Fruit fly (Drosophila melanogaster) whole organism, embryonic: ENCODE results near the gene CG45078.

Experiments used
- BEAF-32 ChIP-seq: fragments of 200-800 bp; sonication (Bioruptor generic); optimal IDR thresholded peaks from 3 replicates; lab custom pipeline; 2017; ENCODE audit warnings: missing biosample characterization, missing genetic modification characterization, mild to moderate bottlenecking, moderate library complexity, missing genetic modification reagents
- Bteb2 ChIP-seq: fragments of 200-800 bp; sonication (Bioruptor generic); optimal IDR thresholded peaks from 2 replicates; lab custom pipeline; 2016; ENCODE audit warnings: missing biosample characterization, missing genetic modification characterization
- C15 ChIP-seq: fragments of 200-800 bp; sonication (Bioruptor generic); IDR thresholded peaks from 3 replicates; pipeline ENCODE4 v1.3.6; 2022; ENCODE audit warnings: missing biosample characterization, missing genetic modification characterization
- CG11696 ChIP-seq: fragments of 200-800 bp; sonication (Bioruptor generic); IDR thresholded peaks from 2 replicates; pipeline ENCODE4 v1.3.6; 2022; ENCODE audit warnings: missing biosample characterization, missing genetic modification characterization
- CG12236 ChIP-seq: fragments of 200-800 bp; sonication (Bioruptor generic); optimal IDR thresholded peaks from 2 replicates; lab custom pipeline; 2016; ENCODE audit warnings: missing biosample characterization, missing genetic modification characterization
- CG14441 ChIP-seq: fragments of 200-800 bp; sonication (Bioruptor generic); IDR thresholded peaks from 2 replicates; pipeline ENCODE4 v1.3.6; 2022; ENCODE audit warnings: missing biosample characterization, missing genetic modification characterization
- CG14667 ChIP-seq: fragments of 200-800 bp; sonication (Bioruptor generic); IDR thresholded peaks from 2 replicates; pipeline ENCODE4 v1.3.6; 2022; ENCODE audit warnings: missing biosample characterization, missing genetic modification characterization
- CG15514 ChIP-seq: fragments of 200-800 bp; sonication (Bioruptor generic); optimal IDR thresholded peaks from 3 replicates; lab custom pipeline; 2017; ENCODE audit warnings: missing biosample characterization, missing genetic modification characterization, mild to moderate bottlenecking, moderate library complexity, missing genetic modification reagents
- CG1647 ChIP-seq: fragments of 200-800 bp; sonication (Bioruptor generic); optimal IDR thresholded peaks from 3 replicates; lab custom pipeline; 2016; ENCODE audit warnings: missing biosample characterization, missing genetic modification characterization
- CG1792 ChIP-seq: fragments of 200-800 bp; sonication (Bioruptor generic); optimal IDR thresholded peaks from 2 replicates; lab custom pipeline; 2016; ENCODE audit warnings: missing biosample characterization, missing genetic modification characterization
- CG2875 ChIP-seq: fragments of 200-800 bp; sonication (Bioruptor generic); optimal IDR thresholded peaks from 2 replicates; lab custom pipeline; 2017; ENCODE audit warnings: missing biosample characterization, mild to moderate bottlenecking, missing genetic modification characterization, missing genetic modification reagents
- CG2889 ChIP-seq: fragments of 200-800 bp; sonication (Bioruptor generic); IDR thresholded peaks from 3 replicates; pipeline ENCODE4 v1.3.6; 2022; ENCODE audit warnings: missing biosample characterization, missing genetic modification characterization
- CG33557 ChIP-seq: fragments of 200-800 bp; sonication (Bioruptor generic); optimal IDR thresholded peaks from 2 replicates; lab custom pipeline; 2019; ENCODE audit warnings: missing biosample characterization, mild to moderate bottlenecking, missing genetic modification characterization, moderate library complexity
- CG6689 ChIP-seq: fragments of 200-800 bp; sonication (Bioruptor generic); IDR thresholded peaks from 2 replicates; pipeline ENCODE4 v1.3.6; 2022; ENCODE audit warnings: missing biosample characterization, missing genetic modification characterization
- CG7372 ChIP-seq: fragments of 200-800 bp; sonication (Bioruptor generic); IDR thresholded peaks from 2 replicates; pipeline ENCODE4 v1.3.6; 2022; ENCODE audit warnings: missing biosample characterization, missing genetic modification characterization
- CG8290 ChIP-seq, 3 experiments: fragments of 200-800 bp; sonication (Bioruptor generic); optimal IDR thresholded peaks; 2 replicates each; lab custom pipeline; 2016 to 2019; ENCODE audit warnings: missing biosample characterization in 3 of 3, missing genetic modification characterization in 3 of 3, mild to moderate bottlenecking in 2 of 3, moderate library complexity in 1 of 3
- CG8765 ChIP-seq: fragments of 200-800 bp; sonication (Bioruptor generic); IDR thresholded peaks from 2 replicates; pipeline ENCODE4 v1.3.6; 2022; ENCODE audit warnings: missing biosample characterization, missing genetic modification characterization
- CTCF ChIP-seq: fragments of 200-800 bp; sonication (Bioruptor generic); optimal IDR thresholded peaks from 2 replicates; lab custom pipeline; 2017; ENCODE audit warnings: missing biosample characterization, mild to moderate bottlenecking, missing genetic modification characterization, moderate library complexity
- Dref ChIP-seq: fragments of 200-800 bp; sonication (Bioruptor generic); IDR thresholded peaks from 2 replicates; pipeline ENCODE4 v1.3.6; 2022; ENCODE audit warnings: missing biosample characterization, missing genetic modification characterization
- E2f1 ChIP-seq: fragments of 200-800 bp; sonication (Bioruptor generic); IDR thresholded peaks from 2 replicates; pipeline ENCODE4 v1.3.6; 2022; ENCODE audit warnings: missing biosample characterization, missing genetic modification characterization
- Ets65A ChIP-seq: fragments of 200-800 bp; sonication (Bioruptor generic); peaks from one replicate; lab custom pipeline; 2016; ENCODE audit warnings: missing biosample characterization, missing genetic modification characterization
- Fer3 ChIP-seq: fragments of 200-800 bp; sonication (Bioruptor generic); optimal IDR thresholded peaks from 2 replicates; lab custom pipeline; 2018; ENCODE audit warnings: missing biosample characterization, mild to moderate bottlenecking, missing genetic modification characterization, moderate library complexity
- H15 ChIP-seq: fragments of 200-800 bp; sonication (Bioruptor generic); IDR thresholded peaks from 3 replicates; pipeline ENCODE4 v1.3.6; 2022; ENCODE audit warnings: missing biosample characterization, missing genetic modification characterization
- HLH3B ChIP-seq: fragments of 200-800 bp; sonication (Bioruptor generic); IDR thresholded peaks from 2 replicates; pipeline ENCODE4 v1.3.6; 2022; ENCODE audit warnings: missing biosample characterization, missing genetic modification characterization
- Lim3 ChIP-seq: fragments of 200-800 bp; sonication (Bioruptor generic); IDR thresholded peaks from 2 replicates; pipeline ENCODE4 v1.3.6; 2022; ENCODE audit warnings: missing biosample characterization, missing genetic modification characterization
- Med ChIP-seq: fragments of 200-800 bp; sonication (Bioruptor generic); peaks from one replicate; lab custom pipeline; 2016; ENCODE audit warnings: missing biosample characterization, missing genetic modification characterization, mild to moderate bottlenecking, inconsistent platforms, moderate library complexity
- Mrtf ChIP-seq: fragments of 200-800 bp; sonication (Bioruptor generic); IDR thresholded peaks from 3 replicates; pipeline ENCODE4 v1.3.6; 2022; ENCODE audit warnings: missing biosample characterization, missing genetic modification characterization
- Taf1 ChIP-seq: fragments of 200-800 bp; sonication (Bioruptor generic); IDR thresholded peaks from 2 replicates; pipeline ENCODE4 v1.3.6; 2022; ENCODE audit warnings: missing biosample characterization, missing genetic modification characterization
- abd-A ChIP-seq: fragments of 200-800 bp; sonication (Bioruptor generic); optimal IDR thresholded peaks from 3 replicates; lab custom pipeline; 2019; ENCODE audit warnings: missing biosample characterization, mild to moderate bottlenecking, missing genetic modification characterization, moderate library complexity
- aop ChIP-seq: fragments of 200-800 bp; sonication (Bioruptor generic); IDR thresholded peaks from 2 replicates; pipeline ENCODE4 v1.3.6; 2022; ENCODE audit warnings: missing biosample characterization, missing genetic modification characterization
- ara ChIP-seq: fragments of 200-800 bp; sonication (Bioruptor generic); IDR thresholded peaks from 2 replicates; pipeline ENCODE4 v1.3.6; 2022; ENCODE audit warnings: missing biosample characterization, missing genetic modification characterization
- az2 ChIP-seq: fragments of 200-800 bp; sonication (Bioruptor generic); optimal IDR thresholded peaks from 3 replicates; lab custom pipeline; 2016; ENCODE audit warnings: missing biosample characterization, missing genetic modification characterization
- cad ChIP-seq: fragments of >200 bp; optimal IDR thresholded peaks from 2 replicates; lab custom pipeline; 2017; ENCODE audit warnings: missing biosample characterization, missing genetic modification characterization
- dysf ChIP-seq: fragments of 200-800 bp; sonication (Bioruptor generic); IDR thresholded peaks from 3 replicates; pipeline ENCODE4 v1.3.6; 2022; ENCODE audit warnings: missing biosample characterization, missing genetic modification characterization
- ems ChIP-seq: fragments of 200-800 bp; sonication (Bioruptor generic); optimal IDR thresholded peaks from 3 replicates; lab custom pipeline; 2016; ENCODE audit warnings: missing biosample characterization, missing genetic modification characterization
- gfzf ChIP-seq: fragments of 200-800 bp; sonication (Bioruptor generic); optimal IDR thresholded peaks from 2 replicates; lab custom pipeline; 2016; ENCODE audit warnings: missing biosample characterization, mild to moderate bottlenecking, missing genetic modification characterization, moderate library complexity
- hkb ChIP-seq, 2 experiments: fragments of 200-800 bp in 1 of 2; fragments of >200 bp in 1 of 2; sonication (Bioruptor generic) in 1 of 2; IDR thresholded peaks in 1 of 2; optimal IDR thresholded peaks in 1 of 2; 2 replicates each; pipeline versions ENCODE4 v1.3.6 to Lab custom; 2017 to 2022; ENCODE audit warnings: missing biosample characterization in 1 of 2, missing genetic modification characterization in 1 of 2
- ken ChIP-seq: fragments of 200-800 bp; sonication (Bioruptor generic); IDR thresholded peaks from 3 replicates; pipeline ENCODE4 v1.3.6; 2022; ENCODE audit warnings: missing biosample characterization, missing genetic modification characterization
- pan ChIP-seq, 4 experiments: fragments of >200 bp in 3 of 4; fragments of 200-800 bp in 1 of 4; sonication (Bioruptor generic) in 1 of 4; optimal IDR thresholded peaks in 3 of 4; IDR thresholded peaks in 1 of 4; 2 replicates each; pipeline versions ENCODE4 v1.3.6 to Lab custom; 2017 to 2022; ENCODE audit warnings: missing biosample characterization in 2 of 4, missing genetic modification characterization in 2 of 4, mixed read lengths in 1 of 4
- peb ChIP-seq: fragments of 200-800 bp; sonication (Bioruptor generic); IDR thresholded peaks from 2 replicates; pipeline ENCODE4 v1.3.6; 2022; ENCODE audit warnings: missing biosample characterization, missing genetic modification characterization
- phol ChIP-seq: fragments of 200-800 bp; sonication (Bioruptor generic); optimal IDR thresholded peaks from 3 replicates; lab custom pipeline; 2018; ENCODE audit warnings: missing biosample characterization, mild to moderate bottlenecking, missing genetic modification characterization, moderate library complexity
- prd ChIP-seq, 3 experiments: fragments of >200 bp in 2 of 3; fragments of 200-800 bp in 1 of 3; sonication (Bioruptor generic) in 1 of 3; optimal IDR thresholded peaks in 2 of 3; IDR thresholded peaks in 1 of 3; 2 replicates in 2 of 3; 3 replicates in 1 of 3; pipeline versions ENCODE4 v1.3.6 to Lab custom; 2017 to 2022; ENCODE audit warnings: missing biosample characterization in 1 of 3, missing genetic modification characterization in 1 of 3
- pros ChIP-seq: fragments of 200-800 bp; sonication (Bioruptor generic); optimal IDR thresholded peaks from 3 replicates; lab custom pipeline; 2019; ENCODE audit warnings: missing biosample characterization, mild to moderate bottlenecking, missing genetic modification characterization, moderate library complexity
- sc ChIP-seq, 3 experiments: fragments of >200 bp in 2 of 3; fragments of 200-800 bp in 1 of 3; sonication (Bioruptor generic) in 1 of 3; optimal IDR thresholded peaks; 2 replicates in 2 of 3; 3 replicates in 1 of 3; lab custom pipeline; 2017; ENCODE audit warnings: mild to moderate bottlenecking in 1 of 3, missing biosample characterization in 1 of 3, missing genetic modification characterization in 1 of 3, missing genetic modification reagents in 1 of 3
- sd ChIP-seq: fragments of 200-800 bp; sonication (Bioruptor generic); optimal IDR thresholded peaks from 3 replicates; lab custom pipeline; 2018; ENCODE audit warnings: missing biosample characterization, mild to moderate bottlenecking, missing genetic modification characterization, moderate library complexity
- sens ChIP-seq: fragments of 200-800 bp; sonication (Bioruptor generic); peaks from one replicate; lab custom pipeline; 2016; ENCODE audit warnings: missing biosample characterization, missing genetic modification characterization
- seq ChIP-seq: fragments of 200-800 bp; sonication (Bioruptor generic); IDR thresholded peaks from 2 replicates; pipeline ENCODE4 v1.3.6; 2022; ENCODE audit warnings: missing biosample characterization, missing genetic modification characterization

CG45078 gene

DNA sequence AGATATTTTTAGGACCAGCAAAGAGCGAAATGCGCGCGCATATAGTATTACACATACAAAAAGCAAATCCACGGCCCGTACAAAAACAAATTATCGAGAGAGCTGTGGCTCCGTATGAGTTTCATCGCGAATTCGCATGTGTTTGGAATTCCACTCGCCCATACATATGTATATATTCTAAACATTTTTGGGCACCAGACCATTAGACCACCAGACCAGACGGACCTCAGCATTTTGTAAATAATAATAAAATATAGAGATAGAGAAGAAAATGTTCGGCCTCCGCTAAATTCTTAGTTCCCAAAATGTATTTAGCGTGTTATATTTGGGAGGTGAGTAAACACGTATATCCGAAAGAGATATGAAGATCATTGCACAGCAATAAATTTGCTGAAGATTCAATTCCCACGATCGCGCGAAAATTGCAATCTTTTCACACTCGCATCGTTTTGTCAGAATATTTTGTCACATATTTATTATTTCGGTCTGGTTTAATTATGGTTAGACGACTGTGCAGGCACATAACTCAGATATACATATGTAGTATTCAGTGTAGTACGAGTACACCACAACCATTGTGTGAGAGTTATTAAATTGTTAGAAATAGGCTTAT, 1.0 kb downstream of the CG45078 start (continued):
- no peak for TF ChIP-seq az2
- TF ChIP-seq sc (optimal IDR thresholded peaks at IDR 0.05; lab: Kevin White, UChicago): no peak
- TF ChIP-seq sc (GFP tag; optimal IDR thresholded peaks at IDR 0.05; lab: Kevin White, UChicago): no peak
- TF ChIP-seq CG33557 (GFP tag; lab: Kevin White, UChicago): no peak
- no peak for TF ChIP-seq pros (GFP tag; lab: Kevin White, UChicago)
- TF ChIP-seq C15 (GFP tag; lab: Robert Waterston, UW): 0 out of 3 replicates have a peak, but pooled peaks have one; percentile 6
- no peak for TF ChIP-seq abd-A (tag; lab: Kevin White, UChicago)
- TF ChIP-seq CG8765 (GFP tag; lab: Robert Waterston, UW): no peak
- TF ChIP-seq CG15514 (GFP tag; lab: Kevin White, UChicago): no peak
- TF ChIP-seq Bteb2 (GFP tag; lab: Kevin White, UChicago): no peak
- no peak for TF ChIP-seq CG14667 (GFP tag; lab: Robert Waterston, UW)
- no peak for TF ChIP-seq gfzf (GFP tag; lab: Kevin White, UChicago)
- TF ChIP-seq Fer3: no peak
- no peak for TF ChIP-seq seq (GFP tag; lab: Robert Waterston, UW)
- no peak for TF ChIP-seq BEAF-32 (GFP tag; lab: Kevin White, UChicago)
- TF ChIP-seq CG1792 (GFP tag; lab: Kevin White, UChicago): no peak
- TF ChIP-seq sens: peak; percentile 67
- TF ChIP-seq ken (GFP tag; lab: Robert Waterston, UW): no peak
- no peak for TF ChIP-seq Dref
- no peak for TF ChIP-seq CG2889 (GFP tag; lab: Robert Waterston, UW)
- peak; percentile 87 for TF ChIP-seq sd (tag; lab: Kevin White, UChicago)

DNA sequence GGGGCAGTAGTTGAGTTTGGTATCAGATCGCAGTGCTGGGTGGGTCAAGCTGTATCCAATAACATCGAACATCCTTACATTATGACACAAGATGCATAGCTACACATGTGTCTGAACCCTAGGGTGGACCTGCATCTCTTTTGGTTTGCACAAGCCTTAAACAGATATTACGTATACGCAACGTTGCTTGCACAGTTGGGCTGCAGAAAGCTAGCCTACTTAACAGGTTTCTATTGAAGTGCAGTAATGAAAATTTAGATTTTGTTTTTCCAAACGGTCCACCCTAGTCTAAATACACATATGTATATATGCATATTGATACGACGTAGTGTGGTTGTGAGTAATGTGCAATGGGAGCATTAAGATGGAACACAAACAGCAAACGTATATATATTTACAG, 1.9 kb downstream of the CG45078 start:
- TF ChIP-seq Taf1 (GFP tag; lab: Robert Waterston, UW): 0 out of 2 replicates have a peak, but pooled peaks have one; percentile 49
- no peak for TF ChIP-seq peb (GFP tag; lab: Robert Waterston, UW)
- TF ChIP-seq CG12236: no peak
- TF ChIP-seq pan (optimal IDR thresholded peaks at IDR 0.05; lab: Kevin White, UChicago): no peak
- peak in 1 of 2 experiments; percentile 16 for TF ChIP-seq pan (GFP tag; optimal IDR thresholded peaks at IDR 0.05 in 1 of 2, IDR thresholded peaks at IDR 0.05 in 1 of 2)
- TF ChIP-seq CG7372: peak; percentile 35; the same call in 1 of the 2 replicates
- 0 out of 2 replicates have a peak, but pooled peaks have one; percentile 20 for TF ChIP-seq HLH3B (GFP tag; lab: Robert Waterston, UW)
- 0 out of 2 replicates have a peak, but pooled peaks have one; percentile 42 for TF ChIP-seq ara (GFP tag; lab: Robert Waterston, UW)
- 0 out of 3 replicates have a peak, but pooled peaks have one; percentile 42 for TF ChIP-seq C15 (GFP tag; lab: Robert Waterston, UW)
- TF ChIP-seq H15 (GFP tag; lab: Robert Waterston, UW): 0 out of 3 replicates have a peak, but pooled peaks have one; percentile 38
- no peak for TF ChIP-seq prd (optimal IDR thresholded peaks at IDR 0.05; lab: Kevin White, UChicago)
- TF ChIP-seq prd (GFP tag; IDR thresholded peaks at IDR 0.05; lab: Robert Waterston, UW): 0 out of 3 replicates have a peak, but pooled peaks have one; percentile 35
- peak; percentile 74 for TF ChIP-seq Med (GFP tag; lab: Kevin White, UChicago)
- TF ChIP-seq CG8290 (GFP tag; optimal IDR thresholded peaks at IDR 0.05; lab: Kevin White, UChicago): no peak
- peak in 1 of 2 experiments; percentile 14 for TF ChIP-seq CG8290 (tag; optimal IDR thresholded peaks at IDR 0.05; lab: Kevin White, UChicago)
- 0 out of 2 replicates have a peak, but pooled peaks have one; percentile 19 for TF ChIP-seq CG14441 (GFP tag; lab: Robert Waterston, UW)
- peak; percentile 13 for TF ChIP-seq phol (tag; lab: Kevin White, UChicago)
- TF ChIP-seq CTCF (GFP tag; lab: Kevin White, UChicago): no peak
- TF ChIP-seq CG11696 (GFP tag; lab: Robert Waterston, UW): 0 out of 2 replicates have a peak, but pooled peaks have one; percentile 16
- TF ChIP-seq E2f1 (GFP tag; lab: Robert Waterston, UW): 0 out of 2 replicates have a peak, but pooled peaks have one; percentile 17
- no peak for TF ChIP-seq hkb (optimal IDR thresholded peaks at IDR 0.05; lab: Kevin White, UChicago)
- TF ChIP-seq hkb (GFP tag; IDR thresholded peaks at IDR 0.05; lab: Robert Waterston, UW): 0 out of 2 replicates have a peak, but pooled peaks have one; percentile 13
- TF ChIP-seq Lim3 (GFP tag; lab: Robert Waterston, UW): no peak
- TF ChIP-seq sens: peak; percentile 57
- TF ChIP-seq Ets65A (GFP tag; lab: Kevin White, UChicago): peak; percentile 86
- TF ChIP-seq CG6689: peak; percentile 42
- peak; percentile 7 for TF ChIP-seq CG2875
- 0 out of 2 replicates have a peak, but pooled peaks have one; percentile 8 for TF ChIP-seq aop
- TF ChIP-seq Mrtf (GFP tag; lab: Robert Waterston, UW): 0 out of 3 replicates have a peak, but pooled peaks have one; percentile 21
- peak; percentile 41; the same call in 1 of the 3 replicates for TF ChIP-seq dysf (GFP tag; lab: Robert Waterston, UW)
- TF ChIP-seq cad (GFP tag; lab: Kevin White, UChicago): no peak
- TF ChIP-seq ems: peak; percentile 38
- no peak for TF ChIP-seq CG1647 (GFP tag; lab: Kevin White, UChicago)
